Fruit fly (Drosophila melanogaster) whole organism, embryonic: ENCODE data around the gene Sec22.
A peak's percentile ranks its signal among the peaks of the same experiment; 100 is the strongest.

Source experiments
- Aef1 ChIP-seq: fragments of 200-800 bp; sonication (Bioruptor generic); IDR thresholded peaks from 3 replicates; pipeline ENCODE4 v1.3.6; 2022; ENCODE audit warnings: missing biosample characterization, missing genetic modification characterization
- Antp ChIP-seq: fragments of 200-800 bp; sonication (Bioruptor generic); optimal IDR thresholded peaks from 3 replicates; lab custom pipeline; 2016; ENCODE audit warnings: missing biosample characterization, missing genetic modification characterization
- CG10979 ChIP-seq: fragments of 200-800 bp; sonication (Bioruptor generic); optimal IDR thresholded peaks from 2 replicates; lab custom pipeline; 2018; ENCODE audit warnings: missing biosample characterization, mild to moderate bottlenecking, missing genetic modification characterization, moderate library complexity
- CG11695 ChIP-seq: fragments of 200-800 bp; sonication (Bioruptor generic); IDR thresholded peaks from 3 replicates; pipeline ENCODE4 v1.3.6; 2022; ENCODE audit warnings: missing biosample characterization, missing genetic modification characterization
- CG1233 ChIP-seq: fragments of 200-800 bp; sonication (Bioruptor generic); optimal IDR thresholded peaks from 4 replicates; lab custom pipeline; 2018; ENCODE audit warnings: missing biosample characterization, mild to moderate bottlenecking, missing genetic modification characterization
- CG13894 ChIP-seq: fragments of 200-800 bp; sonication (Bioruptor generic); optimal IDR thresholded peaks from 3 replicates; lab custom pipeline; 2018; ENCODE audit warnings: missing biosample characterization, mild to moderate bottlenecking, missing genetic modification characterization, moderate library complexity
- CG14965 ChIP-seq: fragments of 200-800 bp; sonication (Bioruptor generic); optimal IDR thresholded peaks from 2 replicates; lab custom pipeline; 2016; ENCODE audit warnings: missing biosample characterization, missing genetic modification characterization, borderline replicate concordance
- CG15269 ChIP-seq: fragments of 200-800 bp; sonication (Bioruptor generic); optimal IDR thresholded peaks from 2 replicates; lab custom pipeline; 2018; ENCODE audit warnings: missing biosample characterization, mild to moderate bottlenecking, missing genetic modification characterization, moderate library complexity
- CG1529 ChIP-seq: fragments of 200-800 bp; sonication (Bioruptor generic); optimal IDR thresholded peaks from 3 replicates; lab custom pipeline; 2018; ENCODE audit warnings: missing biosample characterization, missing genetic modification characterization
- CG16779 ChIP-seq: fragments of 200-800 bp; sonication (Bioruptor generic); IDR thresholded peaks from 2 replicates; pipeline ENCODE4 v1.3.6; 2022; ENCODE audit warnings: missing biosample characterization, missing genetic modification characterization
- CG17328 ChIP-seq: fragments of 200-800 bp; sonication (Bioruptor generic); IDR thresholded peaks from 2 replicates; pipeline ENCODE4 v1.3.6; 2022; ENCODE audit warnings: missing biosample characterization, missing genetic modification characterization
- CG1832 ChIP-seq: fragments of 200-800 bp; sonication (Bioruptor generic); optimal IDR thresholded peaks from 2 replicates; lab custom pipeline; 2017; ENCODE audit warnings: missing biosample characterization, mild to moderate bottlenecking, missing genetic modification characterization, inconsistent platforms
- CG2120 ChIP-seq: fragments of 200-800 bp; sonication (Bioruptor generic); optimal IDR thresholded peaks from 3 replicates; lab custom pipeline; 2016; ENCODE audit warnings: missing biosample characterization, missing genetic modification characterization
- CG30403 ChIP-seq: fragments of 200-800 bp; sonication (Bioruptor generic); optimal IDR thresholded peaks from 3 replicates; lab custom pipeline; 2016; ENCODE audit warnings: missing biosample characterization, missing genetic modification characterization
- CG3407 ChIP-seq: fragments of 200-800 bp; sonication (Bioruptor generic); optimal IDR thresholded peaks from 2 replicates; lab custom pipeline; 2018; ENCODE audit warnings: missing biosample characterization, mild to moderate bottlenecking, missing genetic modification characterization
- CG6175 ChIP-seq: fragments of 200-800 bp; sonication (Bioruptor generic); IDR thresholded peaks from 3 replicates; pipeline ENCODE4 v1.3.6; 2022; ENCODE audit warnings: missing biosample characterization, missing genetic modification characterization
- CG6272 ChIP-seq: fragments of 200-800 bp; sonication (Bioruptor generic); IDR thresholded peaks from 2 replicates; pipeline ENCODE4 v1.3.6; 2022; ENCODE audit warnings: missing biosample characterization, missing genetic modification characterization
- CG6689 ChIP-seq: fragments of 200-800 bp; sonication (Bioruptor generic); IDR thresholded peaks from 2 replicates; pipeline ENCODE4 v1.3.6; 2022; ENCODE audit warnings: missing biosample characterization, missing genetic modification characterization
- CG7556 ChIP-seq: fragments of 200-800 bp; sonication (Bioruptor generic); optimal IDR thresholded peaks from 2 replicates; lab custom pipeline; 2017; ENCODE audit warnings: missing biosample characterization, mild to moderate bottlenecking, missing genetic modification characterization
- CG7963 ChIP-seq: fragments of 200-800 bp; sonication (Bioruptor generic); IDR thresholded peaks from 3 replicates; pipeline ENCODE4 v1.3.6; 2022; ENCODE audit warnings: missing biosample characterization, missing genetic modification characterization; ENCODE audit not compliant: partially characterized antibody
- CG8388 ChIP-seq: fragments of 200-800 bp; sonication (Bioruptor generic); optimal IDR thresholded peaks from 2 replicates; lab custom pipeline; 2019; ENCODE audit warnings: missing biosample characterization, mild to moderate bottlenecking, missing genetic modification characterization, moderate library complexity
- CG8765 ChIP-seq: fragments of 200-800 bp; sonication (Bioruptor generic); IDR thresholded peaks from 2 replicates; pipeline ENCODE4 v1.3.6; 2022; ENCODE audit warnings: missing biosample characterization, missing genetic modification characterization
- CG9817 ChIP-seq: fragments of 200-800 bp; sonication (Bioruptor generic); optimal IDR thresholded peaks from 2 replicates; lab custom pipeline; 2018; ENCODE audit warnings: missing biosample characterization, mild to moderate bottlenecking, missing genetic modification characterization, moderate library complexity
- CG9932 ChIP-seq: fragments of 200-800 bp; sonication (Bioruptor generic); IDR thresholded peaks from 2 replicates; pipeline ENCODE4 v1.3.6; 2022; ENCODE audit warnings: missing biosample characterization, missing genetic modification characterization
- CTCF ChIP-seq: fragments of 200-800 bp; sonication (Bioruptor generic); optimal IDR thresholded peaks from 2 replicates; lab custom pipeline; 2017; ENCODE audit warnings: missing biosample characterization, mild to moderate bottlenecking, missing genetic modification characterization, moderate library complexity
- D19B ChIP-seq: fragments of 200-800 bp; sonication (Bioruptor generic); optimal IDR thresholded peaks from 2 replicates; lab custom pipeline; 2017; ENCODE audit warnings: missing biosample characterization, mild to moderate bottlenecking, missing genetic modification characterization
- Dad ChIP-seq: fragments of 200-800 bp; sonication (Bioruptor generic); optimal IDR thresholded peaks from 3 replicates; lab custom pipeline; 2016; ENCODE audit warnings: missing biosample characterization, missing genetic modification characterization
- Deaf1 ChIP-seq: fragments of 200-800 bp; optimal IDR thresholded peaks from 3 replicates; lab custom pipeline; 2019; ENCODE audit warnings: missing biosample characterization, mild to moderate bottlenecking, missing genetic modification characterization, moderate library complexity
- Dip2 ChIP-seq: fragments of 200-800 bp; sonication (Bioruptor generic); IDR thresholded peaks from 2 replicates; pipeline ENCODE4 v1.3.6; 2022; ENCODE audit warnings: missing biosample characterization, missing genetic modification characterization
- Hmr ChIP-seq: fragments of 200-800 bp; sonication (Bioruptor generic); optimal IDR thresholded peaks from 3 replicates; lab custom pipeline; 2017; ENCODE audit warnings: mild to moderate bottlenecking, missing biosample characterization, missing genetic modification reagents, missing genetic modification characterization
- Nf-YB ChIP-seq: fragments of 200-800 bp; sonication (Bioruptor generic); optimal IDR thresholded peaks from 3 replicates; lab custom pipeline; 2019; ENCODE audit warnings: missing biosample characterization, mild to moderate bottlenecking, missing genetic modification characterization, moderate library complexity
- Stat92E ChIP-seq, 3 experiments: fragments of >200 bp in 2 of 3; fragments of 200-800 bp in 1 of 3; sonication (Bioruptor generic) in 1 of 3; optimal IDR thresholded peaks; 2 replicates each; lab custom pipeline; 2017 to 2019; ENCODE audit warnings: missing biosample characterization in 3 of 3, missing genetic modification characterization in 3 of 3, mild to moderate bottlenecking in 1 of 3, moderate library complexity in 1 of 3
- bbx ChIP-seq: fragments of 200-800 bp; sonication (Bioruptor generic); IDR thresholded peaks from 2 replicates; pipeline ENCODE4 v1.3.6; 2022; ENCODE audit warnings: missing biosample characterization, missing genetic modification characterization; ENCODE audit not compliant: partially characterized antibody
- bcd ChIP-seq: fragments of 200-800 bp; sonication (Bioruptor generic); optimal IDR thresholded peaks from 2 replicates; lab custom pipeline; 2017; ENCODE audit warnings: missing biosample characterization, mild to moderate bottlenecking, missing genetic modification characterization
- dmrt11E ChIP-seq: fragments of 200-800 bp; sonication (Bioruptor generic); optimal IDR thresholded peaks from 3 replicates; lab custom pipeline; 2018; ENCODE audit warnings: missing biosample characterization, mild to moderate bottlenecking, missing genetic modification characterization, moderate library complexity
- esg ChIP-seq: fragments of 200-800 bp; sonication (Bioruptor generic); conservative IDR thresholded peaks from 2 replicates; pipeline ENCODE4 v1.3.6; 2022; ENCODE audit warnings: missing biosample characterization, missing genetic modification characterization
- eve ChIP-seq, 2 experiments: fragments of >200 bp; optimal IDR thresholded peaks; 2 replicates each; lab custom pipeline; 2017; ENCODE audit warnings: missing biosample characterization in 2 of 2, missing genetic modification characterization in 2 of 2
- fd102C ChIP-seq: fragments of 200-800 bp; sonication (Bioruptor generic); optimal IDR thresholded peaks from 2 replicates; lab custom pipeline; 2018; ENCODE audit warnings: missing biosample characterization, mild to moderate bottlenecking, missing genetic modification characterization, moderate library complexity
- gcm ChIP-seq: fragments of 200-800 bp; sonication (Bioruptor generic); optimal IDR thresholded peaks from 2 replicates; lab custom pipeline; 2019; ENCODE audit warnings: missing biosample characterization, mild to moderate bottlenecking, missing genetic modification characterization, moderate library complexity
- gcm2 ChIP-seq: fragments of 200-800 bp; sonication (Bioruptor generic); optimal IDR thresholded peaks from 2 replicates; lab custom pipeline; 2016; ENCODE audit warnings: missing biosample characterization, missing genetic modification characterization
- grau ChIP-seq: fragments of 200-800 bp; optimal IDR thresholded peaks from 3 replicates; lab custom pipeline; 2019; ENCODE audit warnings: missing biosample characterization, mild to moderate bottlenecking, missing genetic modification characterization, moderate library complexity
- h ChIP-seq: fragments of >200 bp; optimal IDR thresholded peaks from 2 replicates; lab custom pipeline; 2017
- jumu ChIP-seq: fragments of 200-800 bp; sonication (Bioruptor generic); optimal IDR thresholded peaks from 3 replicates; lab custom pipeline; 2016; ENCODE audit warnings: missing biosample characterization, missing genetic modification characterization
- lola ChIP-seq, 3 experiments: fragments of >200 bp in 2 of 3; fragments of 200-800 bp in 1 of 3; sonication (Bioruptor generic) in 1 of 3; optimal IDR thresholded peaks; 2 replicates each; lab custom pipeline; 2017 to 2019; ENCODE audit warnings: missing biosample characterization in 3 of 3, missing genetic modification characterization in 3 of 3, mild to moderate bottlenecking in 1 of 3, moderate library complexity in 1 of 3
- pan ChIP-seq, 4 experiments: fragments of >200 bp in 3 of 4; fragments of 200-800 bp in 1 of 4; sonication (Bioruptor generic) in 1 of 4; optimal IDR thresholded peaks in 3 of 4; IDR thresholded peaks in 1 of 4; 2 replicates each; pipeline versions ENCODE4 v1.3.6 to Lab custom; 2017 to 2022; ENCODE audit warnings: missing biosample characterization in 2 of 4, missing genetic modification characterization in 2 of 4, mixed read lengths in 1 of 4
- sens ChIP-seq: fragments of 200-800 bp; sonication (Bioruptor generic); peaks from one replicate; lab custom pipeline; 2016; ENCODE audit warnings: missing biosample characterization, missing genetic modification characterization
- twi ChIP-seq: fragments of 200-800 bp; optimal IDR thresholded peaks from 2 replicates; lab custom pipeline; 2019; ENCODE audit warnings: missing biosample characterization, mild to moderate bottlenecking, missing genetic modification characterization, moderate library complexity
- wdn ChIP-seq: fragments of 200-800 bp; sonication (Bioruptor generic); IDR thresholded peaks from 2 replicates; pipeline ENCODE4 v1.3.6; 2022; ENCODE audit warnings: missing biosample characterization, missing genetic modification characterization
- zen2 ChIP-seq: fragments of 200-800 bp; sonication (Bioruptor generic); IDR thresholded peaks from 3 replicates; pipeline ENCODE4 v1.3.6; 2022; ENCODE audit warnings: missing biosample characterization, missing genetic modification characterization; ENCODE audit not compliant: partially characterized antibody
- zf30C ChIP-seq: fragments of 200-800 bp; sonication (Bioruptor generic); optimal IDR thresholded peaks from 3 replicates; lab custom pipeline; 2018; ENCODE audit warnings: missing biosample characterization, mild to moderate bottlenecking, missing genetic modification characterization

Sec22 gene

dm6 chrX:843489-843888 lies 37.6 kb downstream of the Sec22 start (continued):
- TF ChIP-seq pan (optimal IDR thresholded peaks at IDR 0.05; lab: Kevin White, UChicago) (no peak), pan (GFP tag; optimal IDR thresholded peaks at IDR 0.05 in 1 of 2, IDR thresholded peaks at IDR 0.05 in 1 of 2) (no peak), h (lab: Kevin White, UChicago) (no peak), CG7963 (peak; percentile 24; the same call in 1 of the 3 replicates), Deaf1 (tag; lab: Kevin White, UChicago) (peak; percentile 2), CG17328 (GFP tag; lab: Robert Waterston, UW) (0 out of 2 replicates have a peak, but pooled peaks have one; percentile 35), fd102C (GFP tag; lab: Kevin White, UChicago) (no peak), CG6689 (GFP tag; lab: Robert Waterston, UW) (0 out of 2 replicates have a peak, but pooled peaks have one; percentile 19), CG8388 (GFP tag; lab: Kevin White, UChicago) (no peak), bbx (GFP tag; lab: Robert Waterston, UW) (no peak), CG11695 (GFP tag; lab: Robert Waterston, UW) (0 out of 3 replicates have a peak, but pooled peaks have one; percentile 42), zen2 (GFP tag; lab: Robert Waterston, UW) (no peak), CG1832 (GFP tag; lab: Kevin White, UChicago) (no peak), bcd (GFP tag; lab: Kevin White, UChicago) (no peak), Dad (no peak), zf30C (peak; percentile 65), esg (GFP tag; lab: Robert Waterston, UW) (peak; percentile 48), jumu (no peak), CG9932 (GFP tag; lab: Robert Waterston, UW) (peak; percentile 15; the same call in 1 of the 2 replicates), twi (tag; lab: Kevin White, UChicago) (no peak), Antp (GFP tag; lab: Kevin White, UChicago) (no peak), CG16779 (GFP tag; lab: Robert Waterston, UW) (no peak), gcm2 (GFP tag; lab: Kevin White, UChicago) (no peak), CG1529 (GFP tag; lab: Kevin White, UChicago) (no peak), CG14965 (no peak), CG9817 (peak; percentile 25), CG2120 (GFP tag; lab: Kevin White, UChicago) (peak; percentile 35), CG3407 (GFP tag; lab: Kevin White, UChicago) (no peak), eve (GFP tag; optimal IDR thresholded peaks at IDR 0.05; lab: Kevin White, UChicago) (peak in 1 of 2 experiments; percentile 4), Dip2 (GFP tag; lab: Robert Waterston, UW) (peak; percentile 91), CG10979 (tag; lab: Kevin White, UChicago) (no peak), dmrt11E (tag; lab: Kevin White, UChicago) (peak; percentile 36), Stat92E (GFP tag; optimal IDR thresholded peaks at IDR 0.05; lab: Kevin White, UChicago) (no peak), CTCF (peak; percentile 92), CG30403 (GFP tag; lab: Kevin White, UChicago) (peak; percentile 45), sens (GFP tag; lab: Kevin White, UChicago) (peak; percentile 84), CG7556 (GFP tag; lab: Kevin White, UChicago) (no peak), Aef1 (GFP tag; lab: Robert Waterston, UW) (0 out of 3 replicates have a peak, but pooled peaks have one; percentile 9), Hmr (GFP tag; lab: Kevin White, UChicago) (peak; percentile 44), gcm (GFP tag; lab: Kevin White, UChicago) (no peak), CG15269 (tag; lab: Kevin White, UChicago) (peak; percentile 1), CG8765 (no peak), grau (tag; lab: Kevin White, UChicago) (peak; percentile 27), Nf-YB (GFP tag; lab: Kevin White, UChicago) (no peak), lola (GFP tag; optimal IDR thresholded peaks at IDR 0.05; lab: Kevin White, UChicago) (no peak), CG6272 (GFP tag; lab: Robert Waterston, UW) (0 out of 2 replicates have a peak, but pooled peaks have one; percentile 20), wdn (GFP tag; lab: Robert Waterston, UW) (0 out of 2 replicates have a peak, but pooled peaks have one; percentile 31), CG1233 (GFP tag; lab: Kevin White, UChicago) (no peak), D19B (GFP tag; lab: Kevin White, UChicago) (peak; percentile 65), CG13894 (tag; lab: Kevin White, UChicago) (no peak), CG6175 (GFP tag; lab: Robert Waterston, UW) (no peak)
